Fruit fly (Drosophila melanogaster): Measurements from ENCODE around the gene Inx5.

Inx5 gene

DNA sequence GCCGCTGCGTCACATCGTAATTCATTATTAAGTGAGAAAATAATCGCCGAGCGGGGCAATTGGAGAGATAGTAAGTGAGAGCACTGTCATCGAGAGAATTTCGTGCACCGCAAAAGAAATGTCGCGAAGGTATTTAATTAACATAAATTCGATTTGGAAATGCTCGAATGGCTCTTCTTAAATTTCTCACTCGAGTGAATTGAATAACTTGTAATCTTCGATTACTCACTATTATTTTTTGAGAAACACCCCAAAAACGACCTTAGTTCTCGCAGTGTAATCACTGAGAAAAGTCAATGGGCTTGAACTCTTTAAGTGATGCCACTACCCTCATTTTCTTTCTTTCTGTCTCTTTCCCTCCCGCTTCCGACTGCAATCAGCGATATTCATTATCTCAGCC lies 15.7 kb downstream of the Inx5 start (continued):
- TF ChIP-seq OdsH (GFP tag; optimal IDR thresholded peaks at IDR 0.05): peak; percentile 92
- peak; percentile 94 for TF ChIP-seq eg (GFP tag; IDR thresholded peaks at IDR 0.05)
- TF ChIP-seq Hr39 (GFP tag; optimal IDR thresholded peaks at IDR 0.05): peak; percentile 95
- peak; percentile 86 for TF ChIP-seq CG6808 (GFP tag; optimal IDR thresholded peaks at IDR 0.05)
- peak; percentile 84 for TF ChIP-seq CG6854 (GFP tag; optimal IDR thresholded peaks at IDR 0.05)
- TF ChIP-seq CG10669 (GFP tag; optimal IDR thresholded peaks at IDR 0.05): peak; percentile 91
- peak; percentile 95 for TF ChIP-seq cyc (GFP tag; optimal IDR thresholded peaks at IDR 0.05)
- peak; percentile 88 for TF ChIP-seq vri (GFP tag; optimal IDR thresholded peaks at IDR 0.05)
- peak; percentile 84 for TF ChIP-seq CG16779 (tag; optimal IDR thresholded peaks at IDR 0.05)
- TF ChIP-seq fkh (GFP tag; optimal IDR thresholded peaks at IDR 0.05): peak; percentile 50
- peak; percentile 94 for TF ChIP-seq CG31627 (GFP tag; optimal IDR thresholded peaks at IDR 0.05)
- TF ChIP-seq lz (GFP tag; optimal IDR thresholded peaks at IDR 0.05): peak; percentile 95
- peak; percentile 95 for TF ChIP-seq CG15336 (GFP tag; IDR thresholded peaks at IDR 0.05)
- TF ChIP-seq fd59A (GFP tag; optimal IDR thresholded peaks at IDR 0.05): peak; percentile 83
- TF ChIP-seq Hr4 (GFP tag; optimal IDR thresholded peaks at IDR 0.05): peak; percentile 96
- peak; percentile 94 for TF ChIP-seq net (GFP tag; optimal IDR thresholded peaks at IDR 0.05)
- TF ChIP-seq Blimp-1 (GFP tag; optimal IDR thresholded peaks at IDR 0.05): peak; percentile 84
- TF ChIP-seq svp (GFP tag): peak; percentile 99
- peak; percentile 94 for TF ChIP-seq CG34406 (GFP tag; optimal IDR thresholded peaks at IDR 0.05)
- TF ChIP-seq CG1621 (tag; optimal IDR thresholded peaks at IDR 0.05): peak; percentile 89
- peak; percentile 91 for TF ChIP-seq Sox15 (GFP tag; optimal IDR thresholded peaks at IDR 0.05)
- peak; percentile 99 for TF ChIP-seq Eip78C (GFP tag)
- TF ChIP-seq topi (GFP tag; optimal IDR thresholded peaks at IDR 0.05): peak; percentile 97

- TF ChIP-seq CG1621 (tag; optimal IDR thresholded peaks at IDR 0.05): no peak
These were observed 16.4 kb downstream of the Inx5 start for dm6 chrX:19154249-19154648.

DNA sequence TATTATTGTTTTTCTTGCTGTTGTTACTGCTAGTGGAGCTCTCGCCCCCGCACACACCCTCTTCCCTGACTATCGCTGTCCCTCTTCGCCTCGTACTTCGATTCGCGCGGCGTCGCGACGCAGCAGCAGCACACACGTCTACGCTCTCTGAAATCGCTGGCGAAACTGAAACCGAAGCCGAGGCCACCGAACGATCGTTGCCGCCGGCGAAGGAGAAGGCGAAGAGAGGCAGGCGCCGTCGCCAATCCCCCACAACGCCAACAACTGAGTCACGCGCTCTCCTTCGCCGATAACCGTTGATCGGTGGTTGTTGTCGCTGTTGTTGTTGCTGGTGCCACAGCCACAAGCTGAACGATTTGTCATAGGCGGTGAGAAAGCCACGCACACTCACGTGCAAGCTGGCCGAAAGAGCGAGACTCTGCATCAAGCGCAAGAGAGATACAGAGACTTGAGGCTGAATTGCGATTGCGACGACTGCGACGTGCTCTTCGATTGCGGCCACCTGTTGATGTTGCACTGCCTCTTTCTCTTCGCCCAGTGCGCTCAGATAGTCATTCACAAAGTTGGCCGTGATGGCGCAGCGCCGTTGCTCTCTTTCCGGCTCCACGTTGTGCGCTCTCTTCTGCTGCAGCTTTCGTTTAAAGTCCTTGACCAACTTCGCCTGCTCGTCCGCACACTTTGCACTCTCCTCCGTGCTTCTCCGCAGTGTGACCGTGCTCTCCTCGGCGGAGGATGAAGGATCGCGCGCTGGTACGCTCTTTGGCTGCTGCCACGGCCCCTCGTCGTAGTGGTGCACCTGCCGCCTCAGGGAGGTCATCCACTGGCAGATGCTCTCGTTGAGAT lies 17.2 kb downstream of the Inx5 start:
- TF ChIP-seq CG31627 (GFP tag; optimal IDR thresholded peaks at IDR 0.05) (no peak), CG4318 (GFP tag; optimal IDR thresholded peaks at IDR 0.05) (no peak), svp (GFP tag) (peak; percentile 94), Eip78C (GFP tag) (peak; percentile 34), Sox14 (GFP tag; optimal IDR thresholded peaks at IDR 0.05) (peak; percentile 9), CG16779 (tag; optimal IDR thresholded peaks at IDR 0.05) (peak; percentile 52), dsx (GFP tag; optimal IDR thresholded peaks at IDR 0.05; ENCODE audit: poor library complexity, severe bottlenecking) (peak; percentile 40), Eip75B (GFP tag; optimal IDR thresholded peaks at IDR 0.05) (peak; percentile 62), fkh (GFP tag; optimal IDR thresholded peaks at IDR 0.05) (peak; percentile 54), CG3032 (tag; optimal IDR thresholded peaks at IDR 0.05) (no peak), vri (GFP tag; optimal IDR thresholded peaks at IDR 0.05) (peak; percentile 43), Hr4 (GFP tag; optimal IDR thresholded peaks at IDR 0.05) (no peak), Hr39 (GFP tag; optimal IDR thresholded peaks at IDR 0.05) (no peak), CG3919 (GFP tag; optimal IDR thresholded peaks at IDR 0.05) (peak; percentile 2), CG9139 (GFP tag; optimal IDR thresholded peaks at IDR 0.05) (peak; percentile 16), CG1621 (tag; optimal IDR thresholded peaks at IDR 0.05) (no peak), CG6854 (GFP tag; optimal IDR thresholded peaks at IDR 0.05) (peak; percentile 49), CG8119 (GFP tag; IDR thresholded peaks at IDR 0.05) (peak; percentile 48; the same call in 2 of the 3 replicates), CG7368 (GFP tag; optimal IDR thresholded peaks at IDR 0.05) (peak; percentile 20), CG15336 (GFP tag; IDR thresholded peaks at IDR 0.05) (peak; percentile 53; the same call in 1 of the 2 replicates), Sox102F (GFP tag; optimal IDR thresholded peaks at IDR 0.05) (peak; percentile 50), Blimp-1 (GFP tag; optimal IDR thresholded peaks at IDR 0.05) (peak; percentile 26), CG10669 (GFP tag; optimal IDR thresholded peaks at IDR 0.05) (no peak), OdsH (GFP tag; optimal IDR thresholded peaks at IDR 0.05) (no peak), Gug (GFP tag; IDR thresholded peaks at IDR 0.05) (peak; percentile 47; the same call in 1 of the 2 replicates), ss (GFP tag; optimal IDR thresholded peaks at IDR 0.05) (peak; percentile 29 to 50), CG6276 (GFP tag; optimal IDR thresholded peaks at IDR 0.05) (peak; percentile 41), CG6792 (GFP tag; optimal IDR thresholded peaks at IDR 0.05) (no peak), eg (GFP tag; IDR thresholded peaks at IDR 0.05) (0 out of 3 replicates have a peak, but pooled peaks have one; percentile 5)
